Worm (Caenorhabditis elegans) whole organism, L1 larva: ENCODE results near the gene W02B3.4.

Experiments
- C04F5.9 ChIP-seq: sonication (generic microtip); optimal IDR thresholded peaks from 2 replicates; lab custom pipeline; 2016; ENCODE audit warnings: missing genetic modification characterization, missing compliant biosample characterization
- C16A3.4 ChIP-seq: fragments of 150-350 bp; optimal IDR thresholded peaks from 2 replicates; lab custom pipeline; 2014; ENCODE audit warnings: missing biosample characterization, missing genetic modification characterization
- C34B4.2 ChIP-seq: sonication (generic microtip); optimal IDR thresholded peaks from 2 replicates; lab custom pipeline; 2017; ENCODE audit warnings: mild to moderate bottlenecking, missing genetic modification characterization, missing compliant biosample characterization
- F16B12.6 ChIP-seq: fragments of 150-350 bp; optimal IDR thresholded peaks from 2 replicates; lab custom pipeline; 2014; ENCODE audit warnings: missing biosample characterization, missing genetic modification characterization
- Y116A8C.19 ChIP-seq: sonication (generic microtip); optimal IDR thresholded peaks from 2 replicates; lab custom pipeline; 2016; ENCODE audit warnings: missing compliant biosample characterization, missing genetic modification characterization, borderline replicate concordance
- alr-1 ChIP-seq: fragments of 200-800 bp; sonication (Bioruptor generic); optimal IDR thresholded peaks from 2 replicates; lab custom pipeline; 2018; ENCODE audit warnings: borderline replicate concordance, mild to moderate bottlenecking, missing genetic modification characterization, missing compliant biosample characterization
- blmp-1 ChIP-seq: fragments of 150-350 bp; optimal IDR thresholded peaks from 2 replicates; lab custom pipeline; 2014; ENCODE audit warnings: missing biosample characterization, missing genetic modification characterization
- ceh-63 ChIP-seq: fragments of 200-800 bp; sonication (Bioruptor generic); optimal IDR thresholded peaks from 2 replicates; lab custom pipeline; 2018; ENCODE audit warnings: mild to moderate bottlenecking, missing genetic modification characterization, missing compliant biosample characterization
- ceh-82 ChIP-seq, 3 experiments: fragments of 150-350 bp in 1 of 3; sonication (generic microtip) in 2 of 3; optimal IDR thresholded peaks; 2 replicates each; lab custom pipeline; 2014 to 2017; ENCODE audit warnings: missing biosample characterization in 3 of 3, missing genetic modification characterization in 3 of 3
- ceh-88 ChIP-seq: fragments of 200-800 bp; sonication (Bioruptor generic); IDR thresholded peaks from 2 replicates; pipeline ENCODE4 v1.3.6; 2022; ENCODE audit warnings: missing genetic modification characterization, missing compliant biosample characterization
- ceh-90 ChIP-seq: sonication (generic microtip); optimal IDR thresholded peaks from 2 replicates; lab custom pipeline; 2016; ENCODE audit warnings: missing genetic modification characterization, missing compliant biosample characterization
- ces-1 ChIP-seq: fragments of 150-350 bp; optimal IDR thresholded peaks from 2 replicates; lab custom pipeline; 2014; ENCODE audit warnings: missing biosample characterization, missing genetic modification reagents, missing genetic modification characterization
- dpl-1 ChIP-seq, 3 experiments: fragments of 150-350 bp in 2 of 3; sonication (generic microtip) in 1 of 3; optimal IDR thresholded peaks; 2 replicates each; lab custom pipeline; 2014 to 2017; ENCODE audit warnings: missing biosample characterization in 3 of 3, missing genetic modification characterization in 3 of 3, missing genetic modification reagents in 3 of 3
- dsc-1 ChIP-seq: sonication (generic microtip); optimal IDR thresholded peaks from 2 replicates; lab custom pipeline; 2016; ENCODE audit warnings: mild to moderate bottlenecking, missing genetic modification characterization, missing compliant biosample characterization
- efl-1 ChIP-seq, 4 experiments: fragments of 150-350 bp; optimal IDR thresholded peaks in 3 of 4; peaks in 1 of 4; 1 replicate in 1 of 4; 2 replicates in 3 of 4; lab custom pipeline; 2014; ENCODE audit warnings: missing biosample characterization in 2 of 4, missing genetic modification characterization in 2 of 4, missing genetic modification reagents in 2 of 4
- efl-3 ChIP-seq: fragments of 200-800 bp; sonication (Bioruptor generic); optimal IDR thresholded peaks from 2 replicates; lab custom pipeline; 2018; ENCODE audit warnings: mild to moderate bottlenecking, missing genetic modification characterization, missing compliant biosample characterization
- egl-13 ChIP-seq: sonication (generic microtip); optimal IDR thresholded peaks from 2 replicates; lab custom pipeline; 2016; ENCODE audit warnings: missing genotype, missing genetic modification reagents, missing genetic modification characterization, missing compliant biosample characterization
- elt-2 ChIP-seq: sonication (generic microtip); optimal IDR thresholded peaks from 2 replicates; lab custom pipeline; 2016; ENCODE audit warnings: missing genetic modification characterization, mild to moderate bottlenecking, inconsistent platforms, missing compliant biosample characterization, missing genetic modification reagents
- ets-5 ChIP-seq: fragments of 200-800 bp; sonication (Bioruptor generic); IDR thresholded peaks from 2 replicates; pipeline ENCODE4 v1.3.6; 2022; ENCODE audit warnings: missing genetic modification characterization, missing compliant biosample characterization
- fkh-10 ChIP-seq: sonication (generic microtip); optimal IDR thresholded peaks from 2 replicates; lab custom pipeline; 2017; ENCODE audit warnings: missing biosample characterization, missing genetic modification reagents, missing genetic modification characterization
- hlh-17 ChIP-seq: fragments of 200-800 bp; sonication (Bioruptor generic); optimal IDR thresholded peaks from 2 replicates; lab custom pipeline; 2018; ENCODE audit warnings: missing genetic modification characterization, mild to moderate bottlenecking, missing compliant biosample characterization, moderate library complexity, borderline replicate concordance
- lin-14 ChIP-seq: fragments of 200-800 bp; sonication (Bioruptor generic); optimal IDR thresholded peaks from 2 replicates; lab custom pipeline; 2018; ENCODE audit warnings: mild to moderate bottlenecking, missing genetic modification characterization, moderate library complexity, missing compliant biosample characterization
- lin-39 ChIP-seq: fragments of 150-350 bp; optimal IDR thresholded peaks from 2 replicates; lab custom pipeline; 2014; ENCODE audit warnings: missing biosample characterization, missing genetic modification reagents, missing genetic modification characterization
- lir-3 ChIP-seq: sonication (generic microtip); optimal IDR thresholded peaks from 2 replicates; lab custom pipeline; 2016; ENCODE audit warnings: mild to moderate bottlenecking, missing genetic modification characterization, moderate library complexity, missing compliant biosample characterization; ENCODE audit not compliant: poor library complexity
- lsy-2 ChIP-seq, 2 experiments: fragments of 150-350 bp; optimal IDR thresholded peaks; 2 replicates each; lab custom pipeline; 2014; ENCODE audit warnings: missing biosample characterization in 2 of 2, missing genetic modification characterization in 2 of 2
- mdl-1 ChIP-seq, 2 experiments: fragments of 150-350 bp; optimal IDR thresholded peaks; 2 replicates each; lab custom pipeline; 2014 to 2017; ENCODE audit warnings: missing biosample characterization in 2 of 2, missing genetic modification characterization in 2 of 2, inconsistent platforms in 1 of 2
- mef-2 ChIP-seq: fragments of 150-350 bp; optimal IDR thresholded peaks from 2 replicates; lab custom pipeline; 2014; ENCODE audit warnings: missing biosample characterization, missing genetic modification characterization
- mep-1 ChIP-seq: fragments of 150-350 bp; optimal IDR thresholded peaks from 2 replicates; lab custom pipeline; 2014; ENCODE audit warnings: missing biosample characterization, missing genetic modification characterization
- nhr-11 ChIP-seq: fragments of 150-350 bp; optimal IDR thresholded peaks from 2 replicates; lab custom pipeline; 2014; ENCODE audit warnings: missing biosample characterization, missing genetic modification characterization
- nhr-237 ChIP-seq: fragments of 150-350 bp; optimal IDR thresholded peaks from 2 replicates; lab custom pipeline; 2014; ENCODE audit warnings: missing biosample characterization, missing genetic modification characterization
- nhr-85 ChIP-seq: sonication (generic microtip); peaks from one replicate; lab custom pipeline; 2016; ENCODE audit warnings: missing genetic modification characterization, inconsistent platforms, missing compliant biosample characterization
- nhr-90 ChIP-seq: sonication (generic microtip); optimal IDR thresholded peaks from 2 replicates; lab custom pipeline; 2016; ENCODE audit warnings: mild to moderate bottlenecking, missing genetic modification characterization, missing compliant biosample characterization; ENCODE audit not compliant: poor library complexity
- pag-3 ChIP-seq: sonication (generic microtip); optimal IDR thresholded peaks from 2 replicates; lab custom pipeline; 2017; ENCODE audit warnings: missing genetic modification characterization, mild to moderate bottlenecking, missing compliant biosample characterization, antibody characterized with exemption, borderline replicate concordance; ENCODE audit not compliant: insufficient read depth
- rnt-1 ChIP-seq: sonication (generic microtip); optimal IDR thresholded peaks from 2 replicates; lab custom pipeline; 2016; ENCODE audit warnings: mild to moderate bottlenecking, missing genetic modification characterization, moderate library complexity, missing compliant biosample characterization
- skn-1 ChIP-seq: fragments of 150-350 bp; optimal IDR thresholded peaks from 2 replicates; lab custom pipeline; 2014; ENCODE audit warnings: missing biosample characterization, missing genetic modification characterization
- snu-23 ChIP-seq: sonication (generic microtip); optimal IDR thresholded peaks from 2 replicates; lab custom pipeline; 2016; ENCODE audit warnings: missing genetic modification characterization, missing compliant biosample characterization
- swsn-7 ChIP-seq: sonication (generic microtip); optimal IDR thresholded peaks from 2 replicates; lab custom pipeline; 2016; ENCODE audit warnings: missing genetic modification characterization, missing compliant biosample characterization
- tbx-2 ChIP-seq: sonication (generic microtip); optimal IDR thresholded peaks from 2 replicates; lab custom pipeline; 2016; ENCODE audit warnings: missing genetic modification characterization, missing compliant biosample characterization
- unc-62 ChIP-seq: fragments of 150-350 bp; optimal IDR thresholded peaks from 2 replicates; lab custom pipeline; 2014; ENCODE audit warnings: missing biosample characterization, missing genetic modification reagents, missing genetic modification characterization
- unc-98 ChIP-seq: fragments of 200-800 bp; sonication (Bioruptor generic); IDR thresholded peaks from 2 replicates; pipeline ENCODE4 v1.3.6; 2022; ENCODE audit warnings: missing genetic modification characterization, missing compliant biosample characterization
- xbp-1 ChIP-seq: sonication (generic microtip); optimal IDR thresholded peaks from 2 replicates; lab custom pipeline; 2016; ENCODE audit warnings: missing genetic modification characterization, missing compliant biosample characterization
- ztf-4 ChIP-seq: fragments of 150-350 bp; optimal IDR thresholded peaks from 2 replicates; lab custom pipeline; 2014; ENCODE audit warnings: missing biosample characterization, missing genetic modification characterization

W02B3.4 gene

ce11 chrIII:683318-683717 lies at the start of gene W02B3.4:
TSS of gene W02B3.4 (minus strand) at chrIII:683418.
- TF ChIP-seq efl-3 = no peak
- TF ChIP-seq dsc-1 (tag; lab: Kevin White, UChicago) = peak; percentile 33
- TF ChIP-seq ceh-82 (tag; optimal IDR thresholded peaks at IDR 0.05; lab: Kevin White, UChicago) = no peak

DNA sequence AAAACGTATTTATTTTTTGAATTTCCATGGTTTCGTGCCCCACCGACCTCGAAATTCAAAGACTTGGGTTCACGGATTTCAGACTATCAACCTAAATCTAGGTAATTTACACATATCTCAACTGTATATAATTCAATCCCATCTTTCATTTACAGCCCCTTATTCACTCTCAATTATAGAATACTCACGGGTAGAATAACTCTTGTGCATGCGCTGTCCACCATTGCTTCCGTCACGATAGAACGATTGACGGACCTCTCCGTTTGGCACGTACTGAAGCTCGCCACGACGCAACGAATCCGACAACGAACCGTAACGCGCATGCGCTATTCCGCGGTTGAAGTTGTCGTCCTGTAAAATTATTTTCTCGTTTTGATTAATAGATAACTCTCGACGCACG lies 45.5 kb upstream of the W02B3.4 start:
- TF ChIP-seq nhr-237 (tag; lab: Kevin White, UChicago) (no peak), efl-1 (optimal IDR thresholded peaks at IDR 0.05; lab: Kevin White, UChicago) (no peak), efl-1 (GFP tag; optimal IDR thresholded peaks at IDR 0.05 in 1 of 2; lab: Kevin White, UChicago) (peak in 1 of 2 experiments; percentile 4)

DNA sequence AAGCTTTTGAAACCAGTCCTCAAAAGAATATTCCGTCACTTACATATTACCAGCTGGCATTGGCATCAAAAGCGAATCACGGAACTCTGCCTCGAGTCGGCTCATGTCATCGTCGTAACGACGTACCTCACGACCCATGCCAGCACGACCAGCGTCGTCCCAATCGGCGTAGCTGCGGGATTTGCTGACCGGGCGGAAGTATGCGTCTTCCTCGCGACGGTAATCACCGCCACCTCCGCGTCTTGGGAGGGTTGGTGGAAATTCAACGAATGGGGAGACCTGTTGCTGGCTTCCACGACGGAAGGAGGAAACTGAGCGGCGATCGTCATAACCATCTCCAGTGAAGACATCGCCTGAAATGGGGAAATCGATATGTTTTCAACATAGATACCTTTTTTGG lies 44.9 kb upstream of the W02B3.4 start:
- TF ChIP-seq nhr-85 = peak; percentile 70
- TF ChIP-seq ceh-63 (GFP tag; lab: Kevin White, UChicago) = no peak
- TF ChIP-seq ceh-90 = no peak
- no peak for TF ChIP-seq F16B12.6
- no peak for TF ChIP-seq mep-1 (tag; lab: Kevin White, UChicago)
- TF ChIP-seq alr-1 (tag; lab: Kevin White, UChicago) = no peak

DNA sequence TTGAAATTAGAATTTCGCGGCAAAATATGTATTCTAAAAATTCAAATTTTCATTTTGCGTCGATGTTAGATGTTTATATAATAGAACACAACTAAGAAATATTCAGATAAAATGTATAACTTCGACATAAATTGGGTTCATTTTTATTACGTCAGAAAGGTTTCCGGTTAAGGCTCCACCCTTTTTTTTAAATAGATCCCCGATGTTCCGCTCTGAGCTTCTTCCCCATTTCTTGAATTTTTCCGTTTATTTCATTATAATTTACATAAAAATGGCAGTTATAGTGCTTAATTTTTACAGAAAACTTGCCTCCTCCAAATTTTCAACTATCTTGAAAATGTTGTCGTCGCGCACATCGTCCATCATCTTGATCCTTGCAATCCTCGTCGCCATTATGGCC lies 41.6 kb upstream of the W02B3.4 start, which contains the start of gene flp-24:
flp-24 (plus strand) TSS at position 301 of the 400 bp plus-strand sequence.
- TF ChIP-seq xbp-1 (tag; lab: Kevin White, UChicago) (no peak), ceh-88 (no peak), C34B4.2 (no peak), lsy-2 (tag; optimal IDR thresholded peaks at IDR 0.05; lab: Kevin White, UChicago) (no peak), elt-2 (tag; lab: Kevin White, UChicago) (no peak), alr-1 (tag; lab: Kevin White, UChicago) (no peak), lin-39 (no peak), Y116A8C.19 (tag; lab: Kevin White, UChicago) (no peak), ceh-90 (no peak), nhr-90 (tag; lab: Kevin White, UChicago) (no peak), C16A3.4 (tag; lab: Kevin White, UChicago) (no peak), fkh-10 (GFP tag; lab: Kevin White, UChicago) (no peak), ets-5 (no peak), nhr-11 (tag; lab: Kevin White, UChicago) (no peak), ceh-82 (tag; optimal IDR thresholded peaks at IDR 0.05; lab: Kevin White, UChicago) (no peak), swsn-7 (tag; lab: Kevin White, UChicago) (no peak), unc-98 (GFP tag; lab: Robert Waterston, UW) (no peak), nhr-85 (no peak), pag-3 (tag; lab: Kevin White, UChicago) (no peak), hlh-17 (no peak)
- TF ChIP-seq, all 84 proteins: peak for 0

DNA sequence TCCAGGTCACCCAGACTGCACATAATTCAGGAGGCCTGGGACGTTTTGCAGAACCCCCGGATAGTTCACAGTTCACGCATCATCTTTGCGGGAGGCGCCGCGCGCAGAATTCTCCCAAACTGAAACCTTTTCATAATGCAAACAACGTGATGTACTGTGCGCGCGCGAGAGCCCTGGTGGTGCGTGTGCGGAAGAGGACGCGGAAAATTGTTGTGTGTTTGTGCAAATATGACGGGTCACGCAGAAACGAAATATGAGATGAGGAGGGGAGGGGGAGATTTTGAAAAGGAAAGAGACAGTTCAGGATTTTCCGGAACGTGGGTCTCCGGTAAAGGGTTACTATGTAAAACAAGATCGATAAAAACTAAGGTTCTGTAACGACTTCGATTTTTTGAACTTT lies 26.8 kb upstream of the W02B3.4 start:
- TF ChIP-seq unc-62 (GFP tag; lab: Kevin White, UChicago) (no peak), snu-23 (GFP tag; lab: Kevin White, UChicago) (no peak), Y116A8C.19 (tag; lab: Kevin White, UChicago) (no peak), lir-3 (no peak), ces-1 (GFP tag; lab: Kevin White, UChicago) (no peak), nhr-237 (tag; lab: Kevin White, UChicago) (no peak), ztf-4 (tag; lab: Kevin White, UChicago) (no peak), dpl-1 (GFP tag; optimal IDR thresholded peaks at IDR 0.05; lab: Kevin White, UChicago) (no peak), ceh-82 (tag; optimal IDR thresholded peaks at IDR 0.05; lab: Kevin White, UChicago) (no peak), C04F5.9 (tag; lab: Kevin White, UChicago) (no peak), egl-13 (tag; lab: Kevin White, UChicago) (no peak), tbx-2 (tag; lab: Kevin White, UChicago) (no peak), mef-2 (tag; lab: Kevin White, UChicago) (no peak), skn-1 (no peak), mdl-1 (tag; optimal IDR thresholded peaks at IDR 0.05; lab: Kevin White, UChicago) (no peak), blmp-1 (tag; lab: Kevin White, UChicago) (no peak), lin-14 (no peak), rnt-1 (tag; lab: Kevin White, UChicago) (no peak)
